Worm (Caenorhabditis elegans): Measurements from ENCODE around the gene sth-1.

The sth-1 gene

ce11 chrV:8085141-8085540 is 33.2 kb downstream of the sth-1 start, which contains the start of gene C09H5.7:
TSS of gene C09H5.7 (minus strand) at chrV:8085241.
- TF ChIP-seq F55B11.4 (tag; optimal IDR thresholded peaks at IDR 0.05; ENCODE audit: borderline replicate concordance, insufficient read depth) = no peak
- TF ChIP-seq snpc-1.3 (tag; optimal IDR thresholded peaks at IDR 0.05; ENCODE audit: insufficient read depth) = no peak
- no peak for TF ChIP-seq lin-40 (tag; optimal IDR thresholded peaks at IDR 0.05)
- TF ChIP-seq akir-1 (GFP tag; optimal IDR thresholded peaks at IDR 0.05) = no peak
- no peak for TF ChIP-seq mes-4 (tag; optimal IDR thresholded peaks at IDR 0.05)
- no peak for TF ChIP-seq gei-17 (GFP tag; optimal IDR thresholded peaks at IDR 0.05)
- no peak for TF ChIP-seq ZK185.1 (tag; optimal IDR thresholded peaks at IDR 0.05; ENCODE audit: poor library complexity, severe bottlenecking)
- no peak for TF ChIP-seq Y53G8AR.9 (GFP tag; conservative IDR thresholded peaks at IDR 0.05)
- no peak for TF ChIP-seq madf-6 (GFP tag; IDR thresholded peaks at IDR 0.05)
- no peak for TF ChIP-seq K11D2.4 (GFP tag; IDR thresholded peaks at IDR 0.05)
- TF ChIP-seq die-1 (tag; optimal IDR thresholded peaks at IDR 0.05) = no peak
- no peak for TF ChIP-seq ztf-6 (GFP tag; IDR thresholded peaks at IDR 0.05)
- no peak for TF ChIP-seq ztf-18 (tag; optimal IDR thresholded peaks at IDR 0.05)
- no peak for TF ChIP-seq atf-7 (tag; optimal IDR thresholded peaks at IDR 0.05)
- TF ChIP-seq ets-4 (GFP tag; optimal IDR thresholded peaks at IDR 0.05) = no peak
- no peak for TF ChIP-seq ama-1 (optimal IDR thresholded peaks at IDR 0.05)
- TF ChIP-seq ama-1 (GFP tag; optimal IDR thresholded peaks at IDR 0.05) = no peak
- no peak for TF ChIP-seq mel-28 (tag; optimal IDR thresholded peaks at IDR 0.05; ENCODE audit: borderline replicate concordance)
- no peak for TF ChIP-seq Y53F4B.3 (GFP tag; IDR thresholded peaks at IDR 0.05)
- TF ChIP-seq ztf-28 (GFP tag; IDR thresholded peaks at IDR 0.05) = no peak

- TF ChIP-seq ztf-28 (GFP tag; IDR thresholded peaks at IDR 0.05) (no peak), dox-1 (GFP tag; IDR thresholded peaks at IDR 0.05) (no peak), Y79H2A.3 (GFP tag; conservative IDR thresholded peaks at IDR 0.05) (no peak), tbx-9 (tag; optimal IDR thresholded peaks at IDR 0.05; ENCODE audit: borderline replicate concordance) (no peak), hlh-12 (tag; optimal IDR thresholded peaks at IDR 0.05) (no peak), ztf-3 (GFP tag; optimal IDR thresholded peaks at IDR 0.05) (no peak), B0336.3 (GFP tag; IDR thresholded peaks at IDR 0.05) (no peak), Y67H2A.10 (GFP tag; conservative IDR thresholded peaks at IDR 0.05) (no peak), K12H6.12 (tag; optimal IDR thresholded peaks at IDR 0.05) (no peak), Y95B8A.8 (GFP tag; IDR thresholded peaks at IDR 0.05) (no peak), madf-3 (GFP tag; IDR thresholded peaks at IDR 0.05) (no peak), efl-1 (GFP tag; optimal IDR thresholded peaks at IDR 0.05) (no peak), ceh-100 (GFP tag; IDR thresholded peaks at IDR 0.05) (no peak), F55B11.4 (tag; optimal IDR thresholded peaks at IDR 0.05; ENCODE audit: borderline replicate concordance, insufficient read depth) (no peak), akir-1 (GFP tag; optimal IDR thresholded peaks at IDR 0.05) (no peak), F10E7.11 (tag; optimal IDR thresholded peaks at IDR 0.05) (no peak)
Measured at ce11 chrV:8090595-8090994, 38.6 kb downstream of the sth-1 start, which contains the start of gene str-130. TSS of gene str-130 (minus strand) at chrV:8090695.

- TF ChIP-seq K12H6.12 (tag; optimal IDR thresholded peaks at IDR 0.05) (no peak), F49E8.2 (tag; optimal IDR thresholded peaks at IDR 0.05; ENCODE audit: insufficient read depth) (no peak), zim-3 (tag; optimal IDR thresholded peaks at IDR 0.05) (no peak), ceh-58 (GFP tag; IDR thresholded peaks at IDR 0.05) (no peak), Y95B8A.8 (GFP tag; IDR thresholded peaks at IDR 0.05) (no peak), lin-35 (GFP tag; optimal IDR thresholded peaks at IDR 0.05) (no peak), F23B12.7 (tag; optimal IDR thresholded peaks at IDR 0.05; ENCODE audit: insufficient read depth) (no peak), xnd-1 (tag; optimal IDR thresholded peaks at IDR 0.05) (no peak), nhr-120 (GFP tag; IDR thresholded peaks at IDR 0.05) (no peak), sea-2 (GFP tag; IDR thresholded peaks at IDR 0.05) (no peak), aptf-3 (GFP tag; IDR thresholded peaks at IDR 0.05) (no peak), Y53G8AR.9 (GFP tag; conservative IDR thresholded peaks at IDR 0.05) (no peak), cebp-2 (GFP tag; IDR thresholded peaks at IDR 0.05) (no peak), ztf-25 (GFP tag; IDR thresholded peaks at IDR 0.05) (no peak), F55B11.4 (tag; optimal IDR thresholded peaks at IDR 0.05; ENCODE audit: borderline replicate concordance, insufficient read depth) (no peak), akir-1 (GFP tag; optimal IDR thresholded peaks at IDR 0.05) (no peak)
Measured at ce11 chrV:8092385-8092784, 40.4 kb downstream of the sth-1 start, which contains the start of gene str-129. TSS of gene str-129 (minus strand) at chrV:8092485.

All from whole organism, young adult.